Worm (Caenorhabditis elegans): ENCODE measurements around the gene T24B8.4.

Gene T24B8.4

ce11 chrII:9078351-9078750 lies 7.7 kb upstream of the T24B8.4 start:
- no peak for TF ChIP-seq nhr-11 (tag; optimal IDR thresholded peaks at IDR 0.05)
- TF ChIP-seq fkh-8 (tag; optimal IDR thresholded peaks at IDR 0.05) = no peak
- no peak for TF ChIP-seq alr-1 (tag; optimal IDR thresholded peaks at IDR 0.05; ENCODE audit: borderline replicate concordance)
- TF ChIP-seq mep-1 (tag; optimal IDR thresholded peaks at IDR 0.05) = no peak
- no peak for TF ChIP-seq ets-5 (GFP tag; IDR thresholded peaks at IDR 0.05)
- no peak for TF ChIP-seq unc-86 (tag; optimal IDR thresholded peaks at IDR 0.05)
- no peak for TF ChIP-seq lin-13 (GFP tag; optimal IDR thresholded peaks at IDR 0.05)
- peak; percentile 31 for TF ChIP-seq rnt-1 (tag; optimal IDR thresholded peaks at IDR 0.05)
- no peak for TF ChIP-seq zip-4 (GFP tag; optimal IDR thresholded peaks at IDR 0.05)
- peak; percentile 23 for TF ChIP-seq pag-3 (tag; optimal IDR thresholded peaks at IDR 0.05; ENCODE audit: borderline replicate concordance, insufficient read depth)
- peak; percentile 25 for TF ChIP-seq nhr-71 (tag; optimal IDR thresholded peaks at IDR 0.05)
- no peak for TF ChIP-seq efl-1 (optimal IDR thresholded peaks at IDR 0.05)
- no peak for TF ChIP-seq efl-1 (GFP tag; optimal IDR thresholded peaks at IDR 0.05 in 1 of 2)
- TF ChIP-seq lin-14 (GFP tag; optimal IDR thresholded peaks at IDR 0.05) = peak; percentile 56

- TF ChIP-seq egl-27 (tag; optimal IDR thresholded peaks at IDR 0.05) (no peak), blmp-1 (tag; optimal IDR thresholded peaks at IDR 0.05) (peak; percentile 4), lin-35 (GFP tag; optimal IDR thresholded peaks at IDR 0.05) (no peak), nhr-90 (tag; optimal IDR thresholded peaks at IDR 0.05; ENCODE audit: poor library complexity) (no peak), nhr-237 (tag; optimal IDR thresholded peaks at IDR 0.05) (no peak), F16B12.6 (tag; optimal IDR thresholded peaks at IDR 0.05) (no peak), xbp-1 (tag; optimal IDR thresholded peaks at IDR 0.05) (no peak), aha-1 (tag; optimal IDR thresholded peaks at IDR 0.05) (no peak), rnt-1 (tag; optimal IDR thresholded peaks at IDR 0.05) (peak; percentile 29), unc-62 (GFP tag; optimal IDR thresholded peaks at IDR 0.05) (no peak), nhr-71 (tag; optimal IDR thresholded peaks at IDR 0.05) (peak; percentile 16), ceh-90 (tag; optimal IDR thresholded peaks at IDR 0.05) (no peak), nhr-76 (tag; optimal IDR thresholded peaks at IDR 0.05) (no peak), pag-3 (tag; optimal IDR thresholded peaks at IDR 0.05; ENCODE audit: borderline replicate concordance, insufficient read depth) (no peak), fkh-10 (GFP tag; optimal IDR thresholded peaks at IDR 0.05) (no peak), ceh-88 (GFP tag; IDR thresholded peaks at IDR 0.05) (no peak), zag-1 (tag; optimal IDR thresholded peaks at IDR 0.05) (no peak), aly-2 (tag; optimal IDR thresholded peaks at IDR 0.05) (no peak), unc-30 (tag; optimal IDR thresholded peaks at IDR 0.05) (no peak), nhr-84 (tag; optimal IDR thresholded peaks at IDR 0.05) (no peak), fkh-4 (tag; optimal IDR thresholded peaks at IDR 0.05; ENCODE audit: borderline replicate concordance) (no peak), hpl-2 (GFP tag; optimal IDR thresholded peaks at IDR 0.05) (no peak), fos-1 (tag; optimal IDR thresholded peaks at IDR 0.05) (no peak), efl-1 (optimal IDR thresholded peaks at IDR 0.05) (no peak), efl-1 (GFP tag; optimal IDR thresholded peaks at IDR 0.05 in 1 of 2) (peak in 1 of 2 experiments; percentile 44), nhr-47 (tag; optimal IDR thresholded peaks at IDR 0.05) (no peak), lin-14 (GFP tag; optimal IDR thresholded peaks at IDR 0.05) (peak; percentile 56), nhr-77 (tag; optimal IDR thresholded peaks at IDR 0.05) (no peak), unc-86 (tag; optimal IDR thresholded peaks at IDR 0.05) (no peak), sup-37 (GFP tag; optimal IDR thresholded peaks at IDR 0.05) (no peak), ztf-4 (tag; optimal IDR thresholded peaks at IDR 0.05) (no peak), nhr-12 (tag; optimal IDR thresholded peaks at IDR 0.05) (no peak), nhr-11 (tag; optimal IDR thresholded peaks at IDR 0.05) (no peak), grh-1 (GFP tag; IDR thresholded peaks at IDR 0.05) (no peak), zip-4 (GFP tag; optimal IDR thresholded peaks at IDR 0.05) (no peak), mab-9 (GFP tag; IDR thresholded peaks at IDR 0.05) (no peak), elt-3 (tag; optimal IDR thresholded peaks at IDR 0.05) (no peak), C34B4.2 (tag; optimal IDR thresholded peaks at IDR 0.05) (no peak), ceh-8 (GFP tag; optimal IDR thresholded peaks at IDR 0.05) (no peak), lin-15B (tag; optimal IDR thresholded peaks at IDR 0.05) (no peak)
Measured at ce11 chrII:9076098-9076879, 5.6 kb upstream of the T24B8.4 start.

All from whole organism, L1 larva.